Fruit fly (Drosophila melanogaster) whole organism: Measurements from ENCODE around the gene CG33110.

Experiments
- CG8478 ChIP-seq: fragments of >200 bp; optimal IDR thresholded peaks from 2 replicates; lab custom pipeline; 2018; ENCODE audit warnings: inconsistent platforms
- Dll ChIP-seq: fragments of >200 bp; optimal IDR thresholded peaks from 2 replicates; lab custom pipeline; 2017
- EcR ChIP-seq, 2 experiments: fragments of >200 bp; optimal IDR thresholded peaks; 2 replicates each; lab custom pipeline; 2017; ENCODE audit warnings: missing biosample characterization in 2 of 2, missing genetic modification characterization in 2 of 2, missing genetic modification reagents in 2 of 2
- pan ChIP-seq: fragments of >200 bp; optimal IDR thresholded peaks from 2 replicates; lab custom pipeline; 2017
- psq ChIP-seq: fragments of >200 bp; optimal IDR thresholded peaks from 2 replicates; lab custom pipeline; 2017
- usp ChIP-seq: fragments of >200 bp; optimal IDR thresholded peaks from 2 replicates; lab custom pipeline; 2017; ENCODE audit warnings: missing biosample characterization, missing genetic modification characterization, mixed read lengths

The CG33110 gene

dm6 chr3R:22530305-22530704 lies 39.7 kb upstream of the CG33110 start, which contains the start of gene CG33099:
TSS of gene CG33099 (minus strand) at chr3R:22530572.
- TF ChIP-seq CG8478 (lab: Kevin White, UChicago) (no peak), Dll (lab: Kevin White, UChicago) (no peak), usp (GFP tag; lab: Kevin White, UChicago) (no peak), pan (lab: Kevin White, UChicago) (no peak), psq (lab: Kevin White, UChicago) (no peak), EcR (GFP tag; optimal IDR thresholded peaks at IDR 0.05; lab: Kevin White, UChicago) (no peak)

- TF ChIP-seq Dll (lab: Kevin White, UChicago) = no peak
- TF ChIP-seq pan (lab: Kevin White, UChicago) = no peak
- TF ChIP-seq CG8478 (lab: Kevin White, UChicago) = no peak
- TF ChIP-seq EcR (GFP tag; optimal IDR thresholded peaks at IDR 0.05; lab: Kevin White, UChicago) = no peak
- TF ChIP-seq psq (lab: Kevin White, UChicago) = no peak
- no peak for TF ChIP-seq usp (GFP tag; lab: Kevin White, UChicago)
Measured at dm6 chr3R:22531801-22532200, 38.2 kb upstream of the CG33110 start, which contains the start of gene CG33093. TSS of gene CG33093 (minus strand) at chr3R:22531922.

dm6 chr3R:22533973-22534931 lies 35.7 kb upstream of the CG33110 start:
- TF ChIP-seq pan (lab: Kevin White, UChicago) (no peak), Dll (lab: Kevin White, UChicago) (no peak), CG8478 (lab: Kevin White, UChicago) (no peak), psq (lab: Kevin White, UChicago) (no peak), usp (GFP tag; lab: Kevin White, UChicago) (no peak), EcR (GFP tag; optimal IDR thresholded peaks at IDR 0.05; lab: Kevin White, UChicago) (no peak)

dm6 chr3R:22535945-22536344 lies 34.0 kb upstream of the CG33110 start:
- no peak for TF ChIP-seq psq (lab: Kevin White, UChicago)
- TF ChIP-seq CG8478 (lab: Kevin White, UChicago) = no peak
- no peak for TF ChIP-seq usp (GFP tag; lab: Kevin White, UChicago)
- TF ChIP-seq EcR (GFP tag; optimal IDR thresholded peaks at IDR 0.05; lab: Kevin White, UChicago) = no peak
- TF ChIP-seq Dll (lab: Kevin White, UChicago) = no peak
- TF ChIP-seq pan (lab: Kevin White, UChicago) = no peak

dm6 chr3R:22536504-22537423 lies 33.2 kb upstream of the CG33110 start:
- no peak for TF ChIP-seq usp (GFP tag; lab: Kevin White, UChicago)
- TF ChIP-seq CG8478 (lab: Kevin White, UChicago) = no peak
- TF ChIP-seq psq (lab: Kevin White, UChicago) = no peak
- no peak for TF ChIP-seq pan (lab: Kevin White, UChicago)

dm6 chr3R:22538877-22539276 lies 31.1 kb upstream of the CG33110 start:
- TF ChIP-seq EcR (GFP tag; optimal IDR thresholded peaks at IDR 0.05; lab: Kevin White, UChicago) (no peak), pan (lab: Kevin White, UChicago) (no peak), Dll (lab: Kevin White, UChicago) (no peak), usp (GFP tag; lab: Kevin White, UChicago) (no peak), psq (lab: Kevin White, UChicago) (no peak), CG8478 (lab: Kevin White, UChicago) (no peak)

- TF ChIP-seq EcR (GFP tag; optimal IDR thresholded peaks at IDR 0.05; lab: Kevin White, UChicago) (no peak), CG8478 (lab: Kevin White, UChicago) (no peak), Dll (lab: Kevin White, UChicago) (no peak), psq (lab: Kevin White, UChicago) (no peak), pan (lab: Kevin White, UChicago) (no peak)
Measured at dm6 chr3R:22539762-22540161, 30.2 kb upstream of the CG33110 start, which contains the start of gene CG5326. TSS of gene CG5326 (minus strand) at chr3R:22539919.

- TF ChIP-seq Dll (lab: Kevin White, UChicago) (no peak), CG8478 (lab: Kevin White, UChicago) (no peak), pan (lab: Kevin White, UChicago) (no peak), usp (GFP tag; lab: Kevin White, UChicago) (no peak), EcR (GFP tag; optimal IDR thresholded peaks at IDR 0.05; lab: Kevin White, UChicago) (no peak), psq (lab: Kevin White, UChicago) (no peak)
Measured at dm6 chr3R:22540686-22541085, 29.3 kb upstream of the CG33110 start.

- TF ChIP-seq psq (lab: Kevin White, UChicago) (no peak), usp (GFP tag; lab: Kevin White, UChicago) (no peak), pan (lab: Kevin White, UChicago) (no peak), Dll (lab: Kevin White, UChicago) (no peak), CG8478 (lab: Kevin White, UChicago) (no peak), EcR (GFP tag; optimal IDR thresholded peaks at IDR 0.05; lab: Kevin White, UChicago) (no peak)
Measured at dm6 chr3R:22542773-22543411, 27.1 kb upstream of the CG33110 start.

- TF ChIP-seq EcR (GFP tag; optimal IDR thresholded peaks at IDR 0.05; lab: Kevin White, UChicago) (no peak), Dll (lab: Kevin White, UChicago) (no peak), psq (lab: Kevin White, UChicago) (no peak), CG8478 (lab: Kevin White, UChicago) (no peak), pan (lab: Kevin White, UChicago) (no peak), usp (GFP tag; lab: Kevin White, UChicago) (no peak)
Measured at dm6 chr3R:22546017-22546416, 24.0 kb upstream of the CG33110 start.
